Worm (Caenorhabditis elegans) whole organism, L4/young adult: Measurements from ENCODE around the gene nspb-2.

Source experiments
- dao-5 ChIP-seq: sonication (generic microtip); optimal IDR thresholded peaks from 2 replicates; lab custom pipeline; 2016; ENCODE audit warnings: missing genotype, missing genetic modification characterization, moderate library complexity, missing compliant biosample characterization
- him-1 ChIP-seq: sonication (generic microtip); optimal IDR thresholded peaks from 2 replicates; lab custom pipeline; 2016; ENCODE audit warnings: missing genotype, missing genetic modification reagents, missing genetic modification characterization, missing compliant biosample characterization

- TF ChIP-seq him-1 (tag; lab: Kevin White, UChicago) (no peak), dao-5 (tag; lab: Kevin White, UChicago) (no peak)
These were observed 48.4 kb downstream of the nspb-2 start, which contains the start of gene C01B10.6 for ce11 chrIV:6639880-6640279.
